Worm (Caenorhabditis elegans) whole organism, L1 larva: ENCODE data around the gene tbg-1.

Source experiments
- C04F5.9 ChIP-seq: sonication (generic microtip); optimal IDR thresholded peaks from 2 replicates; lab custom pipeline; 2016; ENCODE audit warnings: missing genetic modification characterization, missing compliant biosample characterization
- C16A3.4 ChIP-seq: fragments of 150-350 bp; optimal IDR thresholded peaks from 2 replicates; lab custom pipeline; 2014; ENCODE audit warnings: missing biosample characterization, missing genetic modification characterization
- F16B12.6 ChIP-seq: fragments of 150-350 bp; optimal IDR thresholded peaks from 2 replicates; lab custom pipeline; 2014; ENCODE audit warnings: missing biosample characterization, missing genetic modification characterization
- blmp-1 ChIP-seq: fragments of 150-350 bp; optimal IDR thresholded peaks from 2 replicates; lab custom pipeline; 2014; ENCODE audit warnings: missing biosample characterization, missing genetic modification characterization
- ceh-8 ChIP-seq: fragments of 200-800 bp; sonication (Bioruptor generic); optimal IDR thresholded peaks from 2 replicates; lab custom pipeline; 2018; ENCODE audit warnings: mild to moderate bottlenecking, missing genetic modification characterization, moderate library complexity, missing compliant biosample characterization
- ceh-82 ChIP-seq, 3 experiments: fragments of 150-350 bp in 1 of 3; sonication (generic microtip) in 2 of 3; optimal IDR thresholded peaks; 2 replicates each; lab custom pipeline; 2014 to 2017; ENCODE audit warnings: missing biosample characterization in 3 of 3, missing genetic modification characterization in 3 of 3
- ces-1 ChIP-seq: fragments of 150-350 bp; optimal IDR thresholded peaks from 2 replicates; lab custom pipeline; 2014; ENCODE audit warnings: missing biosample characterization, missing genetic modification reagents, missing genetic modification characterization
- dpl-1 ChIP-seq, 3 experiments: fragments of 150-350 bp in 2 of 3; sonication (generic microtip) in 1 of 3; optimal IDR thresholded peaks; 2 replicates each; lab custom pipeline; 2014 to 2017; ENCODE audit warnings: missing biosample characterization in 3 of 3, missing genetic modification characterization in 3 of 3, missing genetic modification reagents in 3 of 3
- dsc-1 ChIP-seq: sonication (generic microtip); optimal IDR thresholded peaks from 2 replicates; lab custom pipeline; 2016; ENCODE audit warnings: mild to moderate bottlenecking, missing genetic modification characterization, missing compliant biosample characterization
- efl-3 ChIP-seq: fragments of 200-800 bp; sonication (Bioruptor generic); optimal IDR thresholded peaks from 2 replicates; lab custom pipeline; 2018; ENCODE audit warnings: mild to moderate bottlenecking, missing genetic modification characterization, missing compliant biosample characterization
- egl-13 ChIP-seq: sonication (generic microtip); optimal IDR thresholded peaks from 2 replicates; lab custom pipeline; 2016; ENCODE audit warnings: missing genotype, missing genetic modification reagents, missing genetic modification characterization, missing compliant biosample characterization
- elt-2 ChIP-seq: sonication (generic microtip); optimal IDR thresholded peaks from 2 replicates; lab custom pipeline; 2016; ENCODE audit warnings: missing genetic modification characterization, mild to moderate bottlenecking, inconsistent platforms, missing compliant biosample characterization, missing genetic modification reagents
- elt-3 ChIP-seq, 6 experiments: fragments of 150-350 bp in 1 of 6; sonication (generic microtip); optimal IDR thresholded peaks; 2 replicates each; lab custom pipeline; 2017 to 2018; ENCODE audit warnings: missing biosample characterization in 6 of 6, missing genetic modification characterization in 6 of 6, inconsistent platforms in 1 of 6
- ets-5 ChIP-seq: fragments of 200-800 bp; sonication (Bioruptor generic); IDR thresholded peaks from 2 replicates; pipeline ENCODE4 v1.3.6; 2022; ENCODE audit warnings: missing genetic modification characterization, missing compliant biosample characterization
- fkh-8 ChIP-seq: sonication (generic microtip); optimal IDR thresholded peaks from 2 replicates; lab custom pipeline; 2016; ENCODE audit warnings: mild to moderate bottlenecking, missing genetic modification characterization, missing compliant biosample characterization
- grh-1 ChIP-seq: fragments of 200-800 bp; sonication (Bioruptor generic); IDR thresholded peaks from 2 replicates; pipeline ENCODE4 v1.3.6; 2022; ENCODE audit warnings: missing genetic modification reagents, missing genetic modification characterization, missing compliant biosample characterization
- hlh-17 ChIP-seq: fragments of 200-800 bp; sonication (Bioruptor generic); optimal IDR thresholded peaks from 2 replicates; lab custom pipeline; 2018; ENCODE audit warnings: missing genetic modification characterization, mild to moderate bottlenecking, missing compliant biosample characterization, moderate library complexity, borderline replicate concordance
- irx-1 ChIP-seq: sonication (generic microtip); optimal IDR thresholded peaks from 2 replicates; lab custom pipeline; 2016; ENCODE audit warnings: missing genetic modification characterization, missing compliant biosample characterization
- isw-1 ChIP-seq: fragments of 200-800 bp; sonication (Bioruptor generic); IDR thresholded peaks from 2 replicates; pipeline ENCODE4 v1.3.6; 2022; ENCODE audit warnings: missing genetic modification characterization, missing compliant biosample characterization
- lin-13 ChIP-seq: fragments of 150-350 bp; optimal IDR thresholded peaks from 2 replicates; lab custom pipeline; 2014; ENCODE audit warnings: missing biosample characterization, missing genetic modification reagents, missing genetic modification characterization
- lin-14 ChIP-seq: fragments of 200-800 bp; sonication (Bioruptor generic); optimal IDR thresholded peaks from 2 replicates; lab custom pipeline; 2018; ENCODE audit warnings: mild to moderate bottlenecking, missing genetic modification characterization, moderate library complexity, missing compliant biosample characterization
- lin-15B ChIP-seq: fragments of 150-350 bp; sonication (generic microtip); optimal IDR thresholded peaks from 3 replicates; lab custom pipeline; 2014; ENCODE audit warnings: missing biosample characterization, missing genetic modification characterization
- lin-35 ChIP-seq, 2 experiments: fragments of 150-350 bp; optimal IDR thresholded peaks; 2 replicates each; lab custom pipeline; 2014; ENCODE audit warnings: missing biosample characterization in 2 of 2, missing genetic modification characterization in 2 of 2, missing genetic modification reagents in 2 of 2
- lir-3 ChIP-seq: sonication (generic microtip); optimal IDR thresholded peaks from 2 replicates; lab custom pipeline; 2016; ENCODE audit warnings: mild to moderate bottlenecking, missing genetic modification characterization, moderate library complexity, missing compliant biosample characterization; ENCODE audit not compliant: poor library complexity
- lsy-2 ChIP-seq, 2 experiments: fragments of 150-350 bp; optimal IDR thresholded peaks; 2 replicates each; lab custom pipeline; 2014; ENCODE audit warnings: missing biosample characterization in 2 of 2, missing genetic modification characterization in 2 of 2
- mab-9 ChIP-seq: fragments of 200-800 bp; sonication (Bioruptor generic); IDR thresholded peaks from 2 replicates; pipeline ENCODE4 v1.3.6; 2022; ENCODE audit warnings: missing genetic modification reagents, missing genetic modification characterization, missing compliant biosample characterization
- mep-1 ChIP-seq: fragments of 150-350 bp; optimal IDR thresholded peaks from 2 replicates; lab custom pipeline; 2014; ENCODE audit warnings: missing biosample characterization, missing genetic modification characterization
- nhr-11 ChIP-seq: fragments of 150-350 bp; optimal IDR thresholded peaks from 2 replicates; lab custom pipeline; 2014; ENCODE audit warnings: missing biosample characterization, missing genetic modification characterization
- nhr-20 ChIP-seq: sonication (generic microtip); optimal IDR thresholded peaks from 2 replicates; lab custom pipeline; 2016; ENCODE audit warnings: mild to moderate bottlenecking, missing genetic modification characterization, missing compliant biosample characterization
- nhr-237 ChIP-seq: fragments of 150-350 bp; optimal IDR thresholded peaks from 2 replicates; lab custom pipeline; 2014; ENCODE audit warnings: missing biosample characterization, missing genetic modification characterization
- nhr-47 ChIP-seq: sonication (generic microtip); optimal IDR thresholded peaks from 2 replicates; lab custom pipeline; 2016; ENCODE audit warnings: mild to moderate bottlenecking, missing genetic modification characterization, moderate library complexity, missing compliant biosample characterization
- nhr-71 ChIP-seq: sonication (generic microtip); optimal IDR thresholded peaks from 2 replicates; lab custom pipeline; 2016; ENCODE audit warnings: mild to moderate bottlenecking, missing genetic modification characterization, moderate library complexity, missing compliant biosample characterization
- nhr-77 ChIP-seq: fragments of 150-350 bp; optimal IDR thresholded peaks from 2 replicates; lab custom pipeline; 2014; ENCODE audit warnings: missing biosample characterization, missing genetic modification characterization
- nhr-85 ChIP-seq: sonication (generic microtip); peaks from one replicate; lab custom pipeline; 2016; ENCODE audit warnings: missing genetic modification characterization, inconsistent platforms, missing compliant biosample characterization
- nhr-90 ChIP-seq: sonication (generic microtip); optimal IDR thresholded peaks from 2 replicates; lab custom pipeline; 2016; ENCODE audit warnings: mild to moderate bottlenecking, missing genetic modification characterization, missing compliant biosample characterization; ENCODE audit not compliant: poor library complexity
- pax-3 ChIP-seq: fragments of 200-800 bp; sonication (Bioruptor generic); optimal IDR thresholded peaks from 2 replicates; lab custom pipeline; 2018; ENCODE audit warnings: mild to moderate bottlenecking, missing genetic modification characterization, moderate library complexity, missing compliant biosample characterization
- rnt-1 ChIP-seq: sonication (generic microtip); optimal IDR thresholded peaks from 2 replicates; lab custom pipeline; 2016; ENCODE audit warnings: mild to moderate bottlenecking, missing genetic modification characterization, moderate library complexity, missing compliant biosample characterization
- skn-1 ChIP-seq: fragments of 150-350 bp; optimal IDR thresholded peaks from 2 replicates; lab custom pipeline; 2014; ENCODE audit warnings: missing biosample characterization, missing genetic modification characterization
- snu-23 ChIP-seq: sonication (generic microtip); optimal IDR thresholded peaks from 2 replicates; lab custom pipeline; 2016; ENCODE audit warnings: missing genetic modification characterization, missing compliant biosample characterization
- sptf-1 ChIP-seq: fragments of 150-350 bp; optimal IDR thresholded peaks from 2 replicates; lab custom pipeline; 2014; ENCODE audit warnings: missing biosample characterization, missing genetic modification characterization
- swsn-7 ChIP-seq: sonication (generic microtip); optimal IDR thresholded peaks from 2 replicates; lab custom pipeline; 2016; ENCODE audit warnings: missing genetic modification characterization, missing compliant biosample characterization
- tbx-2 ChIP-seq: sonication (generic microtip); optimal IDR thresholded peaks from 2 replicates; lab custom pipeline; 2016; ENCODE audit warnings: missing genetic modification characterization, missing compliant biosample characterization
- tlp-1 ChIP-seq: fragments of 150-350 bp; optimal IDR thresholded peaks from 2 replicates; lab custom pipeline; 2014; ENCODE audit warnings: missing biosample characterization, missing genetic modification characterization
- vab-15 ChIP-seq: sonication (generic microtip); optimal IDR thresholded peaks from 2 replicates; lab custom pipeline; 2017; ENCODE audit warnings: missing genotype, mild to moderate bottlenecking, missing genetic modification characterization, missing compliant biosample characterization
- xbp-1 ChIP-seq: sonication (generic microtip); optimal IDR thresholded peaks from 2 replicates; lab custom pipeline; 2016; ENCODE audit warnings: missing genetic modification characterization, missing compliant biosample characterization
- ztf-11 ChIP-seq, 2 experiments: sonication (generic microtip); optimal IDR thresholded peaks; 2 replicates each; lab custom pipeline; 2016 to 2017; ENCODE audit warnings: missing genetic modification characterization in 2 of 2, missing biosample characterization in 1 of 2, missing compliant biosample characterization in 1 of 2

Gene tbg-1

ce11 chrIII:9616426-9616825 lies 12.5 kb downstream of the tbg-1 start, which contains the start of gene hcp-3 (continued):
- TF ChIP-seq elt-2 (tag; lab: Kevin White, UChicago) (no peak), rnt-1 (tag; lab: Kevin White, UChicago) (peak; percentile 43), nhr-237 (tag; lab: Kevin White, UChicago) (no peak), nhr-20 (tag; lab: Kevin White, UChicago) (peak; percentile 57), C16A3.4 (tag; lab: Kevin White, UChicago) (peak; percentile 54), sptf-1 (tag; lab: Kevin White, UChicago) (no peak), lir-3 (tag; lab: Kevin White, UChicago) (no peak), snu-23 (GFP tag; lab: Kevin White, UChicago) (peak; percentile 55), lsy-2 (tag; optimal IDR thresholded peaks at IDR 0.05; lab: Kevin White, UChicago) (peak; percentile 54 to 71), nhr-90 (tag; lab: Kevin White, UChicago) (no peak), ceh-82 (tag; optimal IDR thresholded peaks at IDR 0.05; lab: Kevin White, UChicago) (peak in 1 of 3 experiments; percentile 62), C04F5.9 (tag; lab: Kevin White, UChicago) (no peak), isw-1 (GFP tag; lab: Robert Waterston, UW) (no peak), mep-1 (peak; percentile 43)
- TF ChIP-seq, all 84 proteins: peak for 26

- no peak for TF ChIP-seq xbp-1 (tag; lab: Kevin White, UChicago)
- TF ChIP-seq elt-3 (tag; optimal IDR thresholded peaks at IDR 0.05; lab: Kevin White, UChicago) = no peak
- no peak for TF ChIP-seq mab-9
- TF ChIP-seq nhr-237 (tag; lab: Kevin White, UChicago) = no peak
Observed at ce11 chrIII:9615114-9615513, 13.8 kb downstream of the tbg-1 start.

ce11 chrIII:9614211-9614610 lies 14.7 kb downstream of the tbg-1 start, which contains the start of the genes pri-1 and F58A4.6:
Gene pri-1, minus strand, starts transcription at chrIII:9614281.
Gene F58A4.6, plus strand, starts transcription at chrIII:9614482.
- TF ChIP-seq egl-13 (tag; lab: Kevin White, UChicago) (no peak), lin-14 (GFP tag; lab: Kevin White, UChicago) (no peak), ztf-11 (tag; optimal IDR thresholded peaks at IDR 0.05; lab: Kevin White, UChicago) (peak in 1 of 2 experiments; percentile 2), F16B12.6 (tag; lab: Kevin White, UChicago) (peak; percentile 48), hlh-17 (GFP tag; lab: Kevin White, UChicago) (no peak), nhr-20 (tag; lab: Kevin White, UChicago) (peak; percentile 31), snu-23 (GFP tag; lab: Kevin White, UChicago) (peak; percentile 43), tbx-2 (tag; lab: Kevin White, UChicago) (peak; percentile 19), nhr-85 (peak; percentile 76), pax-3 (tag; lab: Kevin White, UChicago) (no peak), dsc-1 (tag; lab: Kevin White, UChicago) (no peak), ceh-82 (tag; optimal IDR thresholded peaks at IDR 0.05; lab: Kevin White, UChicago) (peak in 1 of 3 experiments; percentile 56), efl-3 (GFP tag; lab: Kevin White, UChicago) (no peak), ceh-8 (GFP tag; lab: Kevin White, UChicago) (no peak), skn-1 (tag; lab: Kevin White, UChicago) (peak; percentile 12), vab-15 (tag; lab: Kevin White, UChicago) (no peak), irx-1 (tag; lab: Kevin White, UChicago) (no peak), lsy-2 (tag; optimal IDR thresholded peaks at IDR 0.05; lab: Kevin White, UChicago) (peak; percentile 28 to 76), dpl-1 (GFP tag; optimal IDR thresholded peaks at IDR 0.05; lab: Kevin White, UChicago) (peak; percentile 81 to 91 (median 86)), ces-1 (GFP tag; lab: Kevin White, UChicago) (no peak), nhr-77 (no peak), grh-1 (GFP tag; lab: Robert Waterston, UW) (peak; percentile 55), nhr-90 (tag; lab: Kevin White, UChicago) (peak; percentile 28), nhr-71 (peak; percentile 32), fkh-8 (tag; lab: Kevin White, UChicago) (no peak), lin-35 (GFP tag; optimal IDR thresholded peaks at IDR 0.05; lab: Kevin White, UChicago) (peak; percentile 82 to 94), swsn-7 (tag; lab: Kevin White, UChicago) (peak; percentile 7), C16A3.4 (tag; lab: Kevin White, UChicago) (peak; percentile 35), ets-5 (no peak), mep-1 (peak; percentile 30), lin-15B (tag; lab: Kevin White, UChicago) (peak; percentile 32), lin-13 (GFP tag; lab: Kevin White, UChicago) (no peak), nhr-47 (tag; lab: Kevin White, UChicago) (peak; percentile 24), nhr-11 (no peak), rnt-1 (tag; lab: Kevin White, UChicago) (peak; percentile 40), tlp-1 (tag; lab: Kevin White, UChicago) (no peak), blmp-1 (peak; percentile 7)
